Worm (Caenorhabditis elegans) whole organism, midembryonic: ENCODE results near the gene T10F2.5.

Source experiments
- cog-1 ChIP-seq: sonication (generic microtip); optimal IDR thresholded peaks from 2 replicates; lab custom pipeline; 2016; ENCODE audit warnings: missing genetic modification characterization, missing compliant biosample characterization
- flt-1 ChIP-seq: fragments of 200-800 bp; sonication (Bioruptor generic); IDR thresholded peaks from 2 replicates; pipeline ENCODE4 v1.3.6; 2022; ENCODE audit warnings: missing genetic modification characterization, missing compliant biosample characterization
- med-1 ChIP-seq: sonication (generic microtip); optimal IDR thresholded peaks from 2 replicates; lab custom pipeline; 2017; ENCODE audit warnings: missing genetic modification characterization, mild to moderate bottlenecking, missing compliant biosample characterization, antibody characterized with exemption, missing genetic modification reagents; ENCODE audit not compliant: insufficient read depth
- ref-1 ChIP-seq: fragments of 200-800 bp; sonication (Bioruptor generic); conservative IDR thresholded peaks from 2 replicates; pipeline ENCODE4 v1.3.6; 2022; ENCODE audit warnings: missing genetic modification reagents, missing genetic modification characterization, missing compliant biosample characterization
- tab-1 ChIP-seq: fragments of 200-800 bp; sonication (Bioruptor generic); IDR thresholded peaks from 2 replicates; pipeline ENCODE4 v1.3.6; 2022; ENCODE audit warnings: missing genetic modification characterization, missing compliant biosample characterization
- ztf-23 ChIP-seq: fragments of 200-800 bp; sonication (Bioruptor generic); IDR thresholded peaks from 2 replicates; pipeline ENCODE4 v1.3.6; 2022; ENCODE audit warnings: missing genetic modification reagents, missing genetic modification characterization, missing compliant biosample characterization

- TF ChIP-seq cog-1 = peak; percentile 68
- TF ChIP-seq ztf-23 = peak; percentile 91
- peak; percentile 54 for TF ChIP-seq ref-1 (GFP tag; lab: Robert Waterston, UW)
- TF ChIP-seq med-1 (GFP tag; lab: Kevin White, UChicago) = no peak
- TF ChIP-seq flt-1 = peak; percentile 93
- TF ChIP-seq tab-1 = peak; percentile 74; the same call in 1 of the 2 replicates
Measured at ce11 chrIII:5172470-5172869, 13.1 kb upstream of the T10F2.5 start, which contains the start of gene K10D2.5.
